Worm (Caenorhabditis elegans) whole organism, L4 larva: Measurements from ENCODE around the gene C18B2.4.

Source experiments
- D1046.2 ChIP-seq: fragments of 200-800 bp; sonication (Bioruptor generic); IDR thresholded peaks from 2 replicates; pipeline ENCODE4 v1.3.6; 2022; ENCODE audit warnings: missing genetic modification characterization, missing compliant biosample characterization
- T20F7.1 ChIP-seq: fragments of 200-800 bp; sonication (Bioruptor generic); optimal IDR thresholded peaks from 2 replicates; lab custom pipeline; 2018; ENCODE audit warnings: mild to moderate bottlenecking, missing genetic modification characterization, missing compliant biosample characterization
- aha-1 ChIP-seq: fragments of 150-350 bp; peaks from one replicate; lab custom pipeline; 2014; ENCODE audit warnings: missing biosample characterization, missing genetic modification characterization
- arid-1 ChIP-seq: fragments of 200-800 bp; sonication (Bioruptor generic); conservative IDR thresholded peaks from 2 replicates; pipeline ENCODE4 v1.3.6; 2022; ENCODE audit warnings: missing genetic modification reagents, missing genetic modification characterization, missing compliant biosample characterization
- ceh-28 ChIP-seq: fragments of 150-350 bp; optimal IDR thresholded peaks from 2 replicates; lab custom pipeline; 2014; ENCODE audit warnings: missing biosample characterization, missing genetic modification reagents, missing genetic modification characterization
- ceh-82 ChIP-seq: sonication (generic microtip); optimal IDR thresholded peaks from 2 replicates; lab custom pipeline; 2017; ENCODE audit warnings: missing biosample characterization, missing genetic modification characterization
- ctbp-1 ChIP-seq: fragments of 200-800 bp; sonication (Bioruptor generic); IDR thresholded peaks from 2 replicates; pipeline ENCODE4 v1.3.6; 2022; ENCODE audit warnings: missing genetic modification reagents, missing genetic modification characterization, missing compliant biosample characterization
- daf-16 ChIP-seq, 3 experiments: sonication (generic microtip); optimal IDR thresholded peaks; 2 replicates each; lab custom pipeline; 2016 to 2017; ENCODE audit warnings: missing genetic modification characterization in 3 of 3, missing genetic modification reagents in 3 of 3, mild to moderate bottlenecking in 2 of 3, missing compliant biosample characterization in 2 of 3, missing biosample characterization in 1 of 3, moderate library complexity in 1 of 3
- dmd-6 ChIP-seq: fragments of 200-800 bp; sonication (Bioruptor generic); IDR thresholded peaks from 2 replicates; pipeline ENCODE4 v1.3.6; 2022; ENCODE audit warnings: missing genetic modification reagents, missing genetic modification characterization, missing compliant biosample characterization
- fos-1 ChIP-seq: fragments of 150-350 bp; optimal IDR thresholded peaks from 2 replicates; lab custom pipeline; 2014; ENCODE audit warnings: missing biosample characterization, missing genetic modification characterization
- gei-8 ChIP-seq: fragments of 200-800 bp; sonication (Bioruptor generic); optimal IDR thresholded peaks from 2 replicates; lab custom pipeline; 2018; ENCODE audit warnings: mild to moderate bottlenecking, missing genetic modification characterization, missing compliant biosample characterization
- hif-1 ChIP-seq, 2 experiments: sonication (generic microtip); optimal IDR thresholded peaks; 2 replicates each; lab custom pipeline; 2016 to 2017; ENCODE audit warnings: missing compliant biosample characterization in 2 of 2, missing genetic modification characterization in 2 of 2, missing genetic modification reagents in 2 of 2, missing genotype in 2 of 2, mild to moderate bottlenecking in 1 of 2
- hlh-11 ChIP-seq: fragments of 200-800 bp; sonication (Bioruptor generic); optimal IDR thresholded peaks from 2 replicates; lab custom pipeline; 2018; ENCODE audit warnings: mild to moderate bottlenecking, missing genetic modification characterization, missing compliant biosample characterization
- jun-1 ChIP-seq: fragments of 150-350 bp; optimal IDR thresholded peaks from 2 replicates; lab custom pipeline; 2014; ENCODE audit warnings: missing biosample characterization, missing genetic modification reagents, missing genetic modification characterization
- lin-1 ChIP-seq: fragments of 200-800 bp; sonication (Bioruptor generic); IDR thresholded peaks from 2 replicates; pipeline ENCODE4 v1.3.6; 2022; ENCODE audit warnings: missing genetic modification reagents, missing genetic modification characterization, missing compliant biosample characterization
- lin-15B ChIP-seq: fragments of 150-350 bp; sonication (generic microtip); optimal IDR thresholded peaks from 3 replicates; lab custom pipeline; 2014; ENCODE audit warnings: missing biosample characterization, missing genetic modification characterization
- lin-39 ChIP-seq: fragments of 150-350 bp; optimal IDR thresholded peaks from 2 replicates; lab custom pipeline; 2014; ENCODE audit warnings: missing biosample characterization, missing genetic modification reagents, missing genetic modification characterization
- lsy-2 ChIP-seq, 2 experiments: fragments of 150-350 bp in 1 of 2; sonication (generic microtip) in 1 of 2; optimal IDR thresholded peaks; 2 replicates each; lab custom pipeline; 2014 to 2017; ENCODE audit warnings: missing biosample characterization in 2 of 2, missing genetic modification characterization in 2 of 2
- madf-5 ChIP-seq, 2 experiments: fragments of 200-800 bp; sonication (Bioruptor generic); IDR thresholded peaks; 2 replicates each; pipeline ENCODE4 v1.3.6; 2022; ENCODE audit warnings: missing compliant biosample characterization in 2 of 2, missing genetic modification characterization in 2 of 2
- mdl-1 ChIP-seq, 2 experiments: fragments of 150-350 bp in 1 of 2; sonication (generic microtip) in 1 of 2; optimal IDR thresholded peaks; 2 replicates each; lab custom pipeline; 2014 to 2017; ENCODE audit warnings: missing biosample characterization in 2 of 2, missing genetic modification characterization in 2 of 2
- mep-1 ChIP-seq: fragments of 150-350 bp; sonication (generic microtip); optimal IDR thresholded peaks from 3 replicates; lab custom pipeline; 2014; ENCODE audit warnings: missing biosample characterization, missing genetic modification characterization
- mes-2 ChIP-seq: sonication (generic microtip); optimal IDR thresholded peaks from 2 replicates; lab custom pipeline; 2016; ENCODE audit warnings: missing genotype, mild to moderate bottlenecking, missing genetic modification characterization, missing compliant biosample characterization; ENCODE audit not compliant: poor library complexity, severe bottlenecking
- mxl-2 ChIP-seq: fragments of 200-800 bp; sonication (Bioruptor generic); conservative IDR thresholded peaks from 2 replicates; pipeline ENCODE4 v1.3.6; 2022; ENCODE audit warnings: missing genetic modification reagents, missing genetic modification characterization, missing compliant biosample characterization
- nhr-11 ChIP-seq: fragments of 150-350 bp; optimal IDR thresholded peaks from 2 replicates; lab custom pipeline; 2014; ENCODE audit warnings: missing biosample characterization, missing genetic modification characterization
- nhr-237 ChIP-seq: sonication (generic microtip); optimal IDR thresholded peaks from 2 replicates; lab custom pipeline; 2017; ENCODE audit warnings: missing biosample characterization, missing genetic modification characterization
- nhr-25 ChIP-seq: sonication (generic microtip); optimal IDR thresholded peaks from 2 replicates; lab custom pipeline; 2017; ENCODE audit warnings: missing genetic modification characterization, mild to moderate bottlenecking, missing compliant biosample characterization, antibody characterized with exemption, moderate library complexity, borderline replicate concordance; ENCODE audit not compliant: insufficient read depth
- nhr-28 ChIP-seq: fragments of 150-350 bp; optimal IDR thresholded peaks from 2 replicates; lab custom pipeline; 2014; ENCODE audit warnings: missing biosample characterization, missing genetic modification characterization
- nhr-76 ChIP-seq: fragments of 150-350 bp; optimal IDR thresholded peaks from 2 replicates; lab custom pipeline; 2014; ENCODE audit warnings: missing biosample characterization, missing genetic modification characterization
- nhr-77 ChIP-seq: fragments of 150-350 bp; optimal IDR thresholded peaks from 2 replicates; lab custom pipeline; 2014; ENCODE audit warnings: missing biosample characterization, missing genetic modification characterization
- pha-4 ChIP-seq, 2 experiments: fragments of 150-350 bp in 1 of 2; fragments of 200-800 bp in 1 of 2; sonication (Bioruptor generic) in 1 of 2; IDR thresholded peaks in 1 of 2; optimal IDR thresholded peaks in 1 of 2; 2 replicates each; pipeline versions ENCODE4 v1.3.6 to Lab custom; 2014 to 2022; ENCODE audit warnings: missing genetic modification characterization in 2 of 2, missing genetic modification reagents in 2 of 2, missing biosample characterization in 1 of 2, missing compliant biosample characterization in 1 of 2
- php-3 ChIP-seq: fragments of 200-800 bp; sonication (Bioruptor generic); IDR thresholded peaks from 2 replicates; pipeline ENCODE4 v1.3.6; 2022; ENCODE audit warnings: missing genetic modification reagents, missing genetic modification characterization, missing compliant biosample characterization
- pqm-1 ChIP-seq: sonication (generic microtip); optimal IDR thresholded peaks from 2 replicates; lab custom pipeline; 2017; ENCODE audit warnings: missing biosample characterization, missing genetic modification characterization
- saeg-2 ChIP-seq: fragments of 200-800 bp; sonication (Bioruptor generic); IDR thresholded peaks from 2 replicates; pipeline ENCODE4 v1.3.6; 2022; ENCODE audit warnings: missing genetic modification reagents, missing genetic modification characterization, missing compliant biosample characterization
- tag-97 ChIP-seq: fragments of 200-800 bp; sonication (Bioruptor generic); IDR thresholded peaks from 2 replicates; pipeline ENCODE4 v1.3.6; 2022; ENCODE audit warnings: missing genetic modification characterization, missing compliant biosample characterization
- tra-1 ChIP-seq: fragments of 200-800 bp; sonication (Bioruptor generic); IDR thresholded peaks from 2 replicates; pipeline ENCODE4 v1.3.6; 2022; ENCODE audit warnings: missing genetic modification reagents, missing genetic modification characterization, missing compliant biosample characterization
- unc-39 ChIP-seq: sonication (generic microtip); optimal IDR thresholded peaks from 2 replicates; lab custom pipeline; 2017; ENCODE audit warnings: missing biosample characterization, missing genetic modification characterization
- unc-62 ChIP-seq, 3 experiments: fragments of 150-350 bp in 1 of 3; sonication (generic microtip); optimal IDR thresholded peaks in 2 of 3; peaks in 1 of 3; 1 replicate in 1 of 3; 2 replicates in 2 of 3; lab custom pipeline; 2014 to 2017; ENCODE audit warnings: missing biosample characterization in 3 of 3, missing genetic modification characterization in 3 of 3, missing genetic modification reagents in 3 of 3, missing genotype in 1 of 3
- zip-2 ChIP-seq: fragments of 150-350 bp; optimal IDR thresholded peaks from 2 replicates; lab custom pipeline; 2014; ENCODE audit warnings: missing biosample characterization, missing genetic modification characterization

Gene C18B2.4

ce11 chrX:3625599-3625998, 20.1 kb upstream of the C18B2.4 start:
- TF ChIP-seq ctbp-1 (no peak), unc-62 (GFP tag; optimal IDR thresholded peaks at IDR 0.05 in 1 of 2; lab: Kevin White, UChicago) (peak in 1 of 2 experiments; percentile 54), unc-62 (tag; optimal IDR thresholded peaks at IDR 0.05; lab: Kevin White, UChicago) (no peak)

- no peak for TF ChIP-seq dmd-6 (GFP tag; lab: Robert Waterston, UW)
- no peak for TF ChIP-seq lin-39 (tag; lab: Kevin White, UChicago)
- peak; percentile 61 for TF ChIP-seq aha-1
- TF ChIP-seq D1046.2 (GFP tag; lab: Robert Waterston, UW), result no peak
- no peak for TF ChIP-seq fos-1 (tag; lab: Kevin White, UChicago)
- no peak for TF ChIP-seq nhr-76
Observed at ce11 chrX:3623162-3623561, 17.6 kb upstream of the C18B2.4 start, which contains the start of gene C18B2.2. C18B2.2 (plus strand) TSS chrX:3623462.

- no peak for TF ChIP-seq saeg-2 (GFP tag; lab: Robert Waterston, UW)
- no peak for TF ChIP-seq arid-1 (GFP tag; lab: Robert Waterston, UW)
- no peak for TF ChIP-seq pha-4 (GFP tag; IDR thresholded peaks at IDR 0.05; lab: Robert Waterston, UW)
- no peak for TF ChIP-seq pha-4 (tag; optimal IDR thresholded peaks at IDR 0.05; lab: Kevin White, UChicago)
- TF ChIP-seq ceh-82 (tag; lab: Kevin White, UChicago), result no peak
- no peak for TF ChIP-seq lin-15B (tag; lab: Kevin White, UChicago)
- TF ChIP-seq D1046.2 (GFP tag; lab: Robert Waterston, UW), result no peak
- no peak for TF ChIP-seq nhr-237 (tag; lab: Kevin White, UChicago)
- TF ChIP-seq lsy-2 (tag; optimal IDR thresholded peaks at IDR 0.05; lab: Kevin White, UChicago), result no peak
- TF ChIP-seq jun-1 (tag; lab: Kevin White, UChicago), result no peak
- TF ChIP-seq mes-2, result no peak
- TF ChIP-seq mdl-1 (tag; optimal IDR thresholded peaks at IDR 0.05; lab: Kevin White, UChicago), result no peak
- no peak for TF ChIP-seq aha-1
- TF ChIP-seq nhr-25 (tag; lab: Kevin White, UChicago), result no peak
- no peak for TF ChIP-seq hif-1 (tag; optimal IDR thresholded peaks at IDR 0.05; lab: Kevin White, UChicago)
- TF ChIP-seq zip-2 (tag; lab: Kevin White, UChicago), result no peak
- no peak for TF ChIP-seq mxl-2 (GFP tag; lab: Robert Waterston, UW)
- no peak for TF ChIP-seq nhr-77 (tag; lab: Kevin White, UChicago)
- no peak for TF ChIP-seq mep-1 (tag; lab: Kevin White, UChicago)
- no peak for TF ChIP-seq fos-1 (tag; lab: Kevin White, UChicago)
Observed at ce11 chrX:3618842-3619241, 13.3 kb upstream of the C18B2.4 start.

ce11 chrX:3617218-3617617, 11.7 kb upstream of the C18B2.4 start, which contains the start of gene del-9:
del-9 (minus strand) TSS chrX:3617318.
- TF ChIP-seq unc-39 (tag; lab: Kevin White, UChicago) (no peak), nhr-11 (tag; lab: Kevin White, UChicago) (no peak), ceh-28 (tag; lab: Kevin White, UChicago) (no peak), unc-62 (GFP tag; optimal IDR thresholded peaks at IDR 0.05 in 1 of 2; lab: Kevin White, UChicago) (no peak), unc-62 (tag; optimal IDR thresholded peaks at IDR 0.05; lab: Kevin White, UChicago) (no peak), madf-5 (GFP tag; IDR thresholded peaks at IDR 0.05; lab: Robert Waterston, UW) (no peak), T20F7.1 (GFP tag; lab: Kevin White, UChicago) (no peak)
- TF ChIP-seq, all 104 proteins: peak for 0

ce11 chrX:3613665-3614064, 8.1 kb upstream of the C18B2.4 start:
- no peak for TF ChIP-seq gei-8
- TF ChIP-seq daf-16 (GFP tag; optimal IDR thresholded peaks at IDR 0.05; lab: Kevin White, UChicago), result no peak
- TF ChIP-seq daf-16 (tag; optimal IDR thresholded peaks at IDR 0.05; lab: Kevin White, UChicago), result peak; percentile 61
- peak; percentile 24 for TF ChIP-seq nhr-77 (tag; lab: Kevin White, UChicago)
- TF ChIP-seq pqm-1 (tag; lab: Kevin White, UChicago), result peak; percentile 95
- TF ChIP-seq tag-97, result no peak
- TF ChIP-seq hlh-11 (tag; lab: Kevin White, UChicago), result peak; percentile 56
- TF ChIP-seq lin-1 (GFP tag; lab: Robert Waterston, UW), result 0 out of 2 replicates have a peak, but pooled peaks have one; percentile 11
- peak; percentile 72; the same call in 1 of the 2 replicates for TF ChIP-seq php-3 (GFP tag; lab: Robert Waterston, UW)
- peak; percentile 20; the same call in 1 of the 2 replicates for TF ChIP-seq tra-1 (GFP tag; lab: Robert Waterston, UW)
- TF ChIP-seq nhr-28 (tag; lab: Kevin White, UChicago), result peak; percentile 89
- TF ChIP-seq dmd-6 (GFP tag; lab: Robert Waterston, UW), result peak; percentile 83
- TF ChIP-seq, all 104 proteins: peak for 9
